Worm (Caenorhabditis elegans) whole organism, L3 larva: ENCODE data around the gene C33B4.2.

Source experiments
- R02D3.7 ChIP-seq: fragments of 150-350 bp; optimal IDR thresholded peaks from 2 replicates; lab custom pipeline; 2014; ENCODE audit warnings: missing biosample characterization, missing genetic modification characterization
- ZK546.5 ChIP-seq: sonication (generic microtip); optimal IDR thresholded peaks from 2 replicates; lab custom pipeline; 2017; ENCODE audit warnings: missing biosample characterization, missing genetic modification characterization
- aly-2 ChIP-seq: fragments of 150-350 bp; optimal IDR thresholded peaks from 2 replicates; lab custom pipeline; 2014; ENCODE audit warnings: missing biosample characterization, missing genetic modification characterization
- ceh-28 ChIP-seq: fragments of 150-350 bp; optimal IDR thresholded peaks from 2 replicates; lab custom pipeline; 2014; ENCODE audit warnings: missing biosample characterization, missing genetic modification reagents, missing genetic modification characterization
- ceh-82 ChIP-seq: fragments of 150-350 bp; optimal IDR thresholded peaks from 2 replicates; lab custom pipeline; 2014; ENCODE audit warnings: missing biosample characterization, missing genetic modification characterization
- daf-12 ChIP-seq: fragments of 150-350 bp; optimal IDR thresholded peaks from 2 replicates; lab custom pipeline; 2014; ENCODE audit warnings: missing biosample characterization, missing genetic modification reagents, missing genetic modification characterization
- egl-27 ChIP-seq: sonication (generic microtip); optimal IDR thresholded peaks from 4 replicates; lab custom pipeline; 2017; ENCODE audit warnings: missing biosample characterization, missing genetic modification reagents, missing genetic modification characterization
- egl-5 ChIP-seq: fragments of 150-350 bp; optimal IDR thresholded peaks from 2 replicates; lab custom pipeline; 2017; ENCODE audit warnings: missing biosample characterization, missing genetic modification reagents, missing genetic modification characterization, inconsistent platforms
- elt-1 ChIP-seq: fragments of 150-350 bp; optimal IDR thresholded peaks from 2 replicates; lab custom pipeline; 2014; ENCODE audit warnings: missing biosample characterization, missing genetic modification characterization
- eor-1 ChIP-seq, 2 experiments: fragments of 150-350 bp; optimal IDR thresholded peaks; 2 replicates each; lab custom pipeline; 2014 to 2018; ENCODE audit warnings: missing biosample characterization in 2 of 2, missing genetic modification characterization in 2 of 2
- fkh-2 ChIP-seq: fragments of 150-350 bp; optimal IDR thresholded peaks from 2 replicates; lab custom pipeline; 2014; ENCODE audit warnings: missing biosample characterization, missing genetic modification reagents, missing genetic modification characterization
- fos-1 ChIP-seq: fragments of 150-350 bp; optimal IDR thresholded peaks from 2 replicates; lab custom pipeline; 2014; ENCODE audit warnings: missing biosample characterization, missing genetic modification characterization
- hmg-11 ChIP-seq: sonication (generic microtip); optimal IDR thresholded peaks from 2 replicates; lab custom pipeline; 2016; ENCODE audit warnings: missing genetic modification characterization, missing compliant biosample characterization
- jun-1 ChIP-seq: fragments of 150-350 bp; optimal IDR thresholded peaks from 2 replicates; lab custom pipeline; 2014; ENCODE audit warnings: missing biosample characterization, missing genetic modification reagents, missing genetic modification characterization
- lin-39 ChIP-seq: fragments of 150-350 bp; optimal IDR thresholded peaks from 2 replicates; lab custom pipeline; 2018; ENCODE audit warnings: missing biosample characterization, missing genetic modification reagents, missing genetic modification characterization
- lsy-12 ChIP-seq: sonication (generic microtip); optimal IDR thresholded peaks from 2 replicates; lab custom pipeline; 2016; ENCODE audit warnings: mild to moderate bottlenecking, missing genetic modification characterization, missing compliant biosample characterization
- mml-1 ChIP-seq: fragments of 150-350 bp; sonication (generic microtip); optimal IDR thresholded peaks from 3 replicates; lab custom pipeline; 2014; ENCODE audit warnings: missing biosample characterization, missing genetic modification characterization
- nfya-1 ChIP-seq: sonication (generic microtip); optimal IDR thresholded peaks from 2 replicates; lab custom pipeline; 2017; ENCODE audit warnings: missing genetic modification characterization, mild to moderate bottlenecking, missing compliant biosample characterization, antibody characterized with exemption, moderate library complexity; ENCODE audit not compliant: insufficient read depth
- nhr-11 ChIP-seq: fragments of 150-350 bp; optimal IDR thresholded peaks from 2 replicates; lab custom pipeline; 2014; ENCODE audit warnings: missing biosample characterization, missing genetic modification characterization
- nhr-12 ChIP-seq: fragments of 150-350 bp; optimal IDR thresholded peaks from 2 replicates; lab custom pipeline; 2014; ENCODE audit warnings: missing biosample characterization, missing genetic modification characterization
- nhr-23 ChIP-seq: fragments of 150-350 bp; optimal IDR thresholded peaks from 2 replicates; lab custom pipeline; 2014; ENCODE audit warnings: missing biosample characterization, missing genetic modification reagents, missing genetic modification characterization
- nhr-237 ChIP-seq: fragments of 150-350 bp; optimal IDR thresholded peaks from 2 replicates; lab custom pipeline; 2014; ENCODE audit warnings: missing biosample characterization, missing genetic modification characterization
- nhr-28 ChIP-seq: fragments of 150-350 bp; optimal IDR thresholded peaks from 2 replicates; lab custom pipeline; 2014; ENCODE audit warnings: missing biosample characterization, missing genetic modification characterization
- nhr-43 ChIP-seq: sonication (generic microtip); optimal IDR thresholded peaks from 2 replicates; lab custom pipeline; 2016; ENCODE audit warnings: mild to moderate bottlenecking, missing genetic modification characterization, missing compliant biosample characterization; ENCODE audit not compliant: poor library complexity, severe bottlenecking
- nhr-76 ChIP-seq: fragments of 150-350 bp; sonication (generic microtip); optimal IDR thresholded peaks from 5 replicates; lab custom pipeline; 2014; ENCODE audit warnings: missing biosample characterization, missing genetic modification characterization
- nhr-77 ChIP-seq: fragments of 150-350 bp; optimal IDR thresholded peaks from 2 replicates; lab custom pipeline; 2014; ENCODE audit warnings: missing biosample characterization, missing genetic modification characterization
- pqm-1 ChIP-seq: fragments of 150-350 bp; optimal IDR thresholded peaks from 2 replicates; lab custom pipeline; 2017; ENCODE audit warnings: missing biosample characterization, missing genetic modification characterization, inconsistent platforms
- snpc-4 ChIP-seq: fragments of 150-350 bp; optimal IDR thresholded peaks from 2 replicates; lab custom pipeline; 2014; ENCODE audit warnings: missing biosample characterization, missing genetic modification characterization
- tbx-2 ChIP-seq: sonication (generic microtip); optimal IDR thresholded peaks from 2 replicates; lab custom pipeline; 2016; ENCODE audit warnings: mild to moderate bottlenecking, missing genetic modification characterization, missing compliant biosample characterization
- unc-39 ChIP-seq: sonication (generic microtip); optimal IDR thresholded peaks from 4 replicates; lab custom pipeline; 2017; ENCODE audit warnings: missing biosample characterization, missing genetic modification characterization
- unc-62 ChIP-seq: fragments of 150-350 bp; sonication (generic microtip); optimal IDR thresholded peaks from 4 replicates; lab custom pipeline; 2014; ENCODE audit warnings: missing biosample characterization, missing genetic modification reagents, missing genetic modification characterization
- zag-1 ChIP-seq: fragments of 150-350 bp; optimal IDR thresholded peaks from 2 replicates; lab custom pipeline; 2014; ENCODE audit warnings: missing biosample characterization, missing genetic modification characterization
- ztf-11 ChIP-seq: fragments of 150-350 bp; optimal IDR thresholded peaks from 2 replicates; lab custom pipeline; 2014; ENCODE audit warnings: missing biosample characterization, missing genetic modification characterization
- ztf-4 ChIP-seq: fragments of 150-350 bp; optimal IDR thresholded peaks from 2 replicates; lab custom pipeline; 2014; ENCODE audit warnings: missing biosample characterization, missing genetic modification characterization

The C33B4.2 gene

DNA sequence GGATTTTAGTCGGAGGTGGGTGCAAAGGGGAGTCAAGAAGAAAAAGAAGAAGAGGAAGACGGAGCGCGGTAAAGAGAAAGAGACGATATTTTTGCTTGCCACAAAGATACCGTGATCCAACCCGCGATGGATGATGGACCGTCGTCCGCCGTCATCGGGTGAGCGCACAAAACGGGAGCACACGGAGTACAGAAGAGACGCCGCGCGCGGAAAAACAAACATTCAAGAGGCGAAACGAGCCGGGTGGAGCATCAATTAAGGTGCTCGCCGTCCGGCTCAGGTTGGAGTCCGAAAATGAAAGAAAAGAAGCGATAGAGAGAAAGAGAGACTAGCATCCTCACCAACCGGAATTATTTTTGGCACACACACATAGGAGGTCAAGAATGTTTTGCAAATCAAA, 21.8 kb upstream of the C33B4.2 start:
- TF ChIP-seq lsy-12 (no peak), daf-12 (tag; lab: Kevin White, UChicago) (no peak), lin-39 (tag; lab: Kevin White, UChicago) (no peak), unc-39 (tag; lab: Kevin White, UChicago) (no peak), egl-5 (tag; lab: Kevin White, UChicago) (no peak), tbx-2 (no peak), nhr-23 (tag; lab: Kevin White, UChicago) (no peak), jun-1 (tag; lab: Kevin White, UChicago) (no peak), ztf-11 (tag; lab: Kevin White, UChicago) (no peak), aly-2 (no peak), egl-27 (tag; lab: Kevin White, UChicago) (no peak), fkh-2 (no peak), hmg-11 (tag; lab: Kevin White, UChicago) (no peak), eor-1 (tag; optimal IDR thresholded peaks at IDR 0.05; lab: Kevin White, UChicago) (no peak), nhr-28 (no peak), elt-1 (tag; lab: Kevin White, UChicago) (no peak)

DNA sequence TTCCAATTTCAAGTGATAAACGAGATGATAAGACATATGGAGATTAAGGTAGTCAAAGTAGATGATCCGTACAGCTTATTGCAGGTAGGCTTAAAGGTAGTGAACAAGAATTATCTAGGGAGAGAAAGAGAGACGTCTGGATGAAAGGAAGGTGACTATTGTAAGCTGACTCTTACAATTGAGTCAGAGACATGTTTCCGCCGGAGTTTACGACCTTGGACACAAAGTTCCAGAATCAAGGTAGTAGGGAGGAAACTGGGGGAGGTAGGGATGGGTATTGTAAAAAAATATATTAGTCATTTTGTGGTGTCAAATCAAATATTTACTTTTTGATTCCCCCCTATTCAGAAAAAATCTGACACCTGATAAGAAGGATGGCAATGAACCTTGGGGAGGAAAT, 20.4 kb upstream of the C33B4.2 start:
- TF ChIP-seq nhr-12 = no peak
- TF ChIP-seq, all 47 proteins: peak for 0

DNA sequence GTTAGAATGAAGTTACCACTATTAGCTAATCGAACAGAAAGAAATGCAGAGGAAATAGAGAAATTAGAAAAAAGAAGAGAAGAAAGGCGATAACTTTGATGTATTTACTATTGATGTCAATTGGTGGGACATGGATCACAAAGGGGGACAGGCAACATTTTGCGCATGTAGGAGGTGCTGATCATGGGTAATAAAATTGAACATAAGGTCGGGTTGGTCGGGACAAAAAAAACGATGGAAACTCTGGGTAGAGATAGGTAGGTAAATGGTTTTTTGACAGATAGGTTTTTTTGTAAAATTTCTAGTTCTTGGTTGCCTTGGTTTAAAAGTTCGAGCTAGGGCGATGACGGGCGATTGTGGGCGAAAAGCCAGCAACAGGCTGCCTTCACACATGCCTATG, 18.9 kb upstream of the C33B4.2 start, which contains the start of gene shn-1:
Gene shn-1 (minus strand): TSS at position 101 of the 400 bp plus-strand sequence.
- TF ChIP-seq nhr-11 = no peak
- no peak for TF ChIP-seq nhr-76 (tag; lab: Kevin White, UChicago)
- TF ChIP-seq nhr-237 (tag; lab: Kevin White, UChicago) = no peak
- TF ChIP-seq zag-1 = no peak
- TF ChIP-seq ceh-82 (tag; lab: Kevin White, UChicago) = no peak
- TF ChIP-seq ceh-28 = no peak
- no peak for TF ChIP-seq fos-1
- TF ChIP-seq snpc-4 (tag; lab: Kevin White, UChicago) = no peak
- TF ChIP-seq unc-62 (GFP tag; lab: Kevin White, UChicago) = no peak
- TF ChIP-seq ZK546.5 (tag; lab: Kevin White, UChicago) = no peak
- TF ChIP-seq daf-12 (tag; lab: Kevin White, UChicago) = no peak
- no peak for TF ChIP-seq nhr-43 (tag; lab: Kevin White, UChicago)
- TF ChIP-seq nfya-1 (tag; lab: Kevin White, UChicago) = no peak
- TF ChIP-seq mml-1 = no peak
- TF ChIP-seq ztf-11 (tag; lab: Kevin White, UChicago) = no peak
- no peak for TF ChIP-seq fkh-2
- no peak for TF ChIP-seq nhr-77 (tag; lab: Kevin White, UChicago)

DNA sequence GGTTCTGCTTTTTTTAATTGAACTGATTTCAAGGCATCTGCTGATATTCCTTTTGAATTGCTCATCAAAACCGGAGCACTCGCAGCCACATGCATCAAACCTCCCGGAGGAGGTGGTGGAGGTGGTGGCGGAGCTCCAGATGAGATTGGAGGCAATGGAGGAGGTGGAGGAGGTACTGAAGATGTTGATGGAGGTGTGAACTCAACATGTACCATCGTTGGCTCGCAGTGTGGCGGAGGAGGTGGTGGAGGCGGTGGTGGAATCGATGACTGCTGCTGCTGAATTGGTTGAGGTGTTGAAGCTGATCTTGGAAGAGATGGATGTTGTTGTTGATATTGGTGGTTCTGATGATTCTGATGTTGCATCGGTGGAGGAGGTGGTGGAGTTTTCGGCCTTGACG, 15.0 kb upstream of the C33B4.2 start:
- no peak for TF ChIP-seq nhr-76 (tag; lab: Kevin White, UChicago)
- TF ChIP-seq ztf-4 = no peak
- TF ChIP-seq daf-12 (tag; lab: Kevin White, UChicago) = no peak
- no peak for TF ChIP-seq R02D3.7 (tag; lab: Kevin White, UChicago)
- TF ChIP-seq nhr-77 (tag; lab: Kevin White, UChicago) = no peak
- no peak for TF ChIP-seq aly-2
- no peak for TF ChIP-seq nhr-12
- no peak for TF ChIP-seq elt-1 (tag; lab: Kevin White, UChicago)
- TF ChIP-seq unc-62 (GFP tag; lab: Kevin White, UChicago) = no peak

DNA sequence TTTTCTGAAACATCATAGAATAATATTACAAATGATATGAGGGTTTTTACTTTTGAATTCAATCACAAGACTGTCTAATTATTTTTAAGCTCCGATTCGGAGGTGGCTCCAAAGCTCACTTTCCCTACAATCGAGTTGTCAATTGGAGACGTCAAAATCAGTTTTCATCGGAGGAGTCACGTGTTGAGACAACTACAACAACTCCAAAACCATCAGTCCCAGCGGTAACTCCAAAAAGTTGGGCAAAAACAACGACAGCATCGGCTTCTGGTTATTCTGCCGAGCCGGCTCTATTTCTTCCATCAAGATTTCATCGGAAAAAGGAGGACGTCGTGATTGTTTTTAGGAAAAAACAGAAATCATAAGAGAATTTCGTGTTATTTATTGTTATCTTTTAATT, 12.2 kb upstream of the C33B4.2 start:
- no peak for TF ChIP-seq zag-1
- TF ChIP-seq nhr-77 (tag; lab: Kevin White, UChicago) = no peak
- TF ChIP-seq ztf-4 = no peak
- no peak for TF ChIP-seq fkh-2
- no peak for TF ChIP-seq nhr-23 (tag; lab: Kevin White, UChicago)
- no peak for TF ChIP-seq nhr-76 (tag; lab: Kevin White, UChicago)
- no peak for TF ChIP-seq elt-1 (tag; lab: Kevin White, UChicago)

DNA sequence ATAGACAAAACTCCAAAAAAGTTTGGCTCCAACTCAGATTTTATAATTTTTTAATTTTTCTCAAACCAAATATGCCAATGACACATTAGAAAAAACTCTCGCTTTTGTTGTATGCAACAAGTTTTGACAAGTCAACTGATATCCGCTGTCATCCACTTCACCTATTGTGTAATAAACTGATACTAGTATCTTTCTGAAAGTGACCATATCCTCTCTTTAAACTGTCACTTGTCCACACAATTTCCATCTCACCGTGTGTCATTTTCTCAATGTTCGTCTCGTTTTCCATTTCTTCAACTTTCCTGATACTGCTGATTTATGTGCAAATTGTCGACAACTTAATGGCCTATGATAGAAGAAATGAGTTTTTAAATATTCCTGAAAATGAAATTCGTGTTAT, 11.1 kb upstream of the C33B4.2 start, which contains the start of the genes C33B4.5 and C33B4.4:
Gene C33B4.5 (plus strand): TSS at position 270 of the 400 bp plus-strand sequence.
Gene C33B4.4 (minus strand): TSS at position 385 of the 400 bp plus-strand sequence.
- TF ChIP-seq nhr-23 (tag; lab: Kevin White, UChicago) (no peak), pqm-1 (no peak), ZK546.5 (tag; lab: Kevin White, UChicago) (no peak)
- TF ChIP-seq, all 47 proteins: peak for 0
